Fruit fly (Drosophila melanogaster) whole organism, adult: ENCODE data around the gene CG4891.

Experiments used
- CG11617 ChIP-seq: fragments of 200-800 bp; sonication (Bioruptor generic); optimal IDR thresholded peaks from 2 replicates; lab custom pipeline; 2017; ENCODE audit warnings: mild to moderate bottlenecking, missing biosample characterization, missing genetic modification reagents, missing genetic modification characterization
- CG12768 ChIP-seq: fragments of 200-800 bp; sonication (Bioruptor generic); optimal IDR thresholded peaks from 2 replicates; lab custom pipeline; 2017; ENCODE audit warnings: missing biosample characterization, missing genetic modification characterization, mild to moderate bottlenecking, moderate library complexity, missing genetic modification reagents
- CG14711 ChIP-seq: fragments of 200-800 bp; sonication (Bioruptor generic); optimal IDR thresholded peaks from 2 replicates; lab custom pipeline; 2018; ENCODE audit warnings: missing biosample characterization, mild to moderate bottlenecking, missing genetic modification characterization, moderate library complexity
- CG1620 ChIP-seq: fragments of 200-800 bp; sonication (Bioruptor generic); optimal IDR thresholded peaks from 2 replicates; lab custom pipeline; 2016; ENCODE audit warnings: missing biosample characterization, missing genetic modification characterization
- CG33017 ChIP-seq: fragments of 200-800 bp; sonication (Bioruptor generic); optimal IDR thresholded peaks from 2 replicates; lab custom pipeline; 2018; ENCODE audit warnings: missing biosample characterization, mild to moderate bottlenecking, missing genetic modification characterization, moderate library complexity
- CG5204 ChIP-seq: fragments of 200-800 bp; sonication (Bioruptor generic); optimal IDR thresholded peaks from 2 replicates; lab custom pipeline; 2016; ENCODE audit warnings: missing biosample characterization, missing genetic modification characterization
- CG7045 ChIP-seq: fragments of 200-800 bp; sonication (Bioruptor generic); optimal IDR thresholded peaks from 2 replicates; lab custom pipeline; 2017; ENCODE audit warnings: missing biosample characterization, mild to moderate bottlenecking, missing genetic modification characterization
- CG7101 ChIP-seq: fragments of 200-800 bp; sonication (Bioruptor generic); optimal IDR thresholded peaks from 2 replicates; lab custom pipeline; 2018; ENCODE audit warnings: missing biosample characterization, mild to moderate bottlenecking, missing genetic modification characterization, moderate library complexity
- Crg-1 ChIP-seq: fragments of 200-800 bp; sonication (Bioruptor generic); optimal IDR thresholded peaks from 2 replicates; lab custom pipeline; 2016; ENCODE audit warnings: missing biosample characterization, missing genetic modification characterization
- Hr96 ChIP-seq: fragments of 200-800 bp; sonication (Bioruptor generic); optimal IDR thresholded peaks from 2 replicates; lab custom pipeline; 2016; ENCODE audit warnings: missing biosample characterization, missing genetic modification characterization
- Mnt ChIP-seq: fragments of 200-800 bp; sonication (Bioruptor generic); optimal IDR thresholded peaks from 2 replicates; lab custom pipeline; 2016; ENCODE audit warnings: missing biosample characterization, mild to moderate bottlenecking, missing genetic modification characterization
- bab1 ChIP-seq: fragments of 200-800 bp; sonication (Bioruptor generic); optimal IDR thresholded peaks from 3 replicates; lab custom pipeline; 2019; ENCODE audit warnings: missing biosample characterization, mild to moderate bottlenecking, missing genetic modification characterization, moderate library complexity
- cic ChIP-seq: fragments of 200-800 bp; sonication (Bioruptor generic); optimal IDR thresholded peaks from 2 replicates; lab custom pipeline; 2017; ENCODE audit warnings: missing biosample characterization, mild to moderate bottlenecking, missing genetic modification characterization, moderate library complexity
- cnc ChIP-seq, 2 experiments: fragments of >200 bp; optimal IDR thresholded peaks; 2 replicates each; lab custom pipeline; 2017
- kay ChIP-seq: fragments of 200-800 bp; sonication (Bioruptor generic); peaks from one replicate; lab custom pipeline; 2016; ENCODE audit warnings: missing biosample characterization, missing genetic modification characterization, borderline replicate concordance
- ovo ChIP-seq: fragments of 200-800 bp; sonication (Bioruptor generic); optimal IDR thresholded peaks from 2 replicates; lab custom pipeline; 2016; ENCODE audit warnings: missing biosample characterization, missing genetic modification characterization
- pad ChIP-seq: fragments of 200-800 bp; sonication (Bioruptor generic); optimal IDR thresholded peaks from 3 replicates; lab custom pipeline; 2017; ENCODE audit warnings: missing biosample characterization, missing genetic modification characterization, mild to moderate bottlenecking, moderate library complexity, missing genetic modification reagents
- tj ChIP-seq: fragments of 200-800 bp; sonication (Bioruptor generic); optimal IDR thresholded peaks from 3 replicates; lab custom pipeline; 2017; ENCODE audit warnings: missing biosample characterization, mild to moderate bottlenecking, missing genetic modification characterization, moderate library complexity
- toe ChIP-seq: fragments of 200-800 bp; sonication (Bioruptor generic); optimal IDR thresholded peaks from 2 replicates; lab custom pipeline; 2016; ENCODE audit warnings: missing biosample characterization, missing genetic modification characterization

The CG4891 gene

DNA sequence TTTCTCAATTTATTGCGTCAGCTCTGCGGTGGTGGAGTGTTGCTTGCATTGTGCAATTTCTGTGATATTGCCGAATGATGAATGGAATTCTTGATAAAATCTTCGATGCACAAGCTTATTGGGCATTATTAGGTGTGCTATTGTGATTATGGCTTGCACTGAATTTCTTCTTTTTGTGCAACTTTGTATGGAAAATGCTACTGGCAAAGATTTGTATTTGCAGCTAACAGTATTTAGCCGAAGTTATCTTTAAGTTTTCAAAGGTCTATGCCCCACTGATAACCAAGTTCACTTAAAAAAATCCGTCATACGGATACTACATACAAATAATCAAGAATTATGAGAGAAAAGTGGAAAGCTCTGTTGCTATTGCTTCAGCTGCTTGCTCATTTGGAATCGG is at the start of gene CG4891:
Gene CG4891 (plus strand): TSS at position 301 of the 400 bp plus-strand sequence.
- TF ChIP-seq CG11617 (GFP tag; lab: Kevin White, UChicago) (no peak), Hr96 (GFP tag; lab: Kevin White, UChicago) (no peak), ovo (GFP tag; lab: Kevin White, UChicago) (no peak), CG33017 (tag; lab: Kevin White, UChicago) (no peak), pad (GFP tag; lab: Kevin White, UChicago) (no peak), CG7101 (tag; lab: Kevin White, UChicago) (no peak), Crg-1 (GFP tag; lab: Kevin White, UChicago) (no peak), CG1620 (GFP tag; lab: Kevin White, UChicago) (no peak), CG12768 (no peak), cnc (optimal IDR thresholded peaks at IDR 0.05; lab: Kevin White, UChicago) (no peak), Mnt (no peak), CG7045 (GFP tag; lab: Kevin White, UChicago) (no peak), toe (GFP tag; lab: Kevin White, UChicago) (no peak), tj (no peak)

DNA sequence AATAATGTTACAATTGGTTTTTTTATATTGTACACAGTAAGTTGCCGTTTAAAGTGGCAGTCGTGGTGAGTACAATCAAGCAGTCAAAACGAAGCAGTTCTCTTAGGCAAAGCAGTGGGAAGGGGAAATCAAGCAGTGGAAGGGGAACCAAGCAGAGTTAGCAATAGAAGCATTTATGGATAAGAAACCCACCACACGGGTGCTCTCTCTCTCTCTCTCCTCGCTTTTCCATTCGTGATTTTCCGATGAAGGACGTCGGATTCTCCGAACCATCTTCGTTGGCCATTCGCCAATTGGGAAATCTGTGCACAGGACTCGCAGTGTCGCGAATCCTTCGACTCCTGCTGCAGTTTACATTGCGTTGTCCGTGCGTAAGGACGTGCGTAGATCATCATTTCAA is 45.1 kb upstream of the CG4891 start, which contains the start of gene beat-Ia:
Gene beat-Ia (plus strand): TSS at position 319 of the 400 bp plus-strand sequence.
- TF ChIP-seq CG1620 (GFP tag; lab: Kevin White, UChicago) (no peak), CG7045 (GFP tag; lab: Kevin White, UChicago) (no peak), pad (GFP tag; lab: Kevin White, UChicago) (peak; percentile 100), Hr96 (GFP tag; lab: Kevin White, UChicago) (no peak), Crg-1 (GFP tag; lab: Kevin White, UChicago) (no peak), bab1 (GFP tag; lab: Kevin White, UChicago) (no peak), CG33017 (tag; lab: Kevin White, UChicago) (no peak), CG7101 (tag; lab: Kevin White, UChicago) (no peak)

DNA sequence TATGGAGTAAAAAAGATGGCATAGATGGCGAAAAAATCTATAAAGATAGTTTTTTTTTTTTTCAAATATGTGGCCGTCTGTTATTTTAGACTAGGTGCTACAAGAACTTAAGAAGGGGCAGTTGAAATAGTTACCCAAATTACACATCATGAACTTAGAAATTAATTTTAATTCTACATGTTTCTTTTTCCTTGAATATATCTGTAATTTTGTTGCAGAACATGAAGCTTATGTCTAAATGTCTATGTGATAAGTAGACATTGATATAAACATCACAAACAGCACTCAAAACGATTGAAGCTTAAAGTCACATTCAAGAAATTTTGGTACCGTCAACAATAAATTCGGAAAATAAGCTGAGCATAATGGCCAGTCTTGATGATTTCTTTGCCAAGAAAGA is 38.4 kb downstream of the CG4891 start, which contains the start of gene CG4892:
Gene CG4892 (plus strand): TSS at position 301 of the 400 bp plus-strand sequence.
- TF ChIP-seq Crg-1 (GFP tag; lab: Kevin White, UChicago) (no peak), CG5204 (GFP tag; lab: Kevin White, UChicago) (no peak), Mnt (no peak), ovo (GFP tag; lab: Kevin White, UChicago) (no peak), CG11617 (GFP tag; lab: Kevin White, UChicago) (no peak), CG33017 (tag; lab: Kevin White, UChicago) (no peak), bab1 (GFP tag; lab: Kevin White, UChicago) (no peak), CG12768 (no peak), kay (GFP tag; lab: Kevin White, UChicago) (no peak), tj (no peak), toe (GFP tag; lab: Kevin White, UChicago) (no peak), CG1620 (GFP tag; lab: Kevin White, UChicago) (no peak), CG7045 (GFP tag; lab: Kevin White, UChicago) (no peak), CG14711 (tag; lab: Kevin White, UChicago) (no peak), pad (GFP tag; lab: Kevin White, UChicago) (no peak), CG7101 (tag; lab: Kevin White, UChicago) (no peak), cic (GFP tag; lab: Kevin White, UChicago) (no peak)

DNA sequence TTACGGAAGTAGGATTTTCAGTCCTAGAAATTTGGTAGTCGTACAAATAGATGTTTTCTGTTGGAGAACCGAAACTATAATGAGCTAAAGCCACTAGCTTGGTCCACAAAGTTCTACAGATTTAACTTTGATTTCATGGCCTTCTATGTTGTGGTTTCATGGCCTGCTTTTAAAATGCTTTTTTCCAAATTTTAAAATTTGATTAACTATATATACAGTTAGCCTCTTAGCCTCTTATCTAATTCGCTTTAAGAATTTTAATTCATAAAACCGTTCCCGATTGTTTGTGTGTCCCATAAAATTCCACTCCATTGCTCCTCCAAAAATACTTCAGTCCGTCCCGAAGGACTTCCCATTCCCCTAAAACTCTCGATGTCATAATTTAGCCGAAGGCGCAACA is 40.4 kb downstream of the CG4891 start, which contains the start of gene CG34168:
Gene CG34168 (minus strand): TSS at position 101 of the 400 bp plus-strand sequence.
- no peak for TF ChIP-seq tj
- no peak for TF ChIP-seq CG33017 (tag; lab: Kevin White, UChicago)
- no peak for TF ChIP-seq bab1 (GFP tag; lab: Kevin White, UChicago)
- TF ChIP-seq Crg-1 (GFP tag; lab: Kevin White, UChicago), result no peak
- no peak for TF ChIP-seq CG11617 (GFP tag; lab: Kevin White, UChicago)
- TF ChIP-seq toe (GFP tag; lab: Kevin White, UChicago), result no peak
- TF ChIP-seq CG7101 (tag; lab: Kevin White, UChicago), result no peak
- TF ChIP-seq ovo (GFP tag; lab: Kevin White, UChicago), result no peak
- no peak for TF ChIP-seq pad (GFP tag; lab: Kevin White, UChicago)
- no peak for TF ChIP-seq cic (GFP tag; lab: Kevin White, UChicago)
- TF ChIP-seq Hr96 (GFP tag; lab: Kevin White, UChicago), result no peak
- no peak for TF ChIP-seq CG7045 (GFP tag; lab: Kevin White, UChicago)
- TF ChIP-seq Mnt, result no peak
- no peak for TF ChIP-seq CG5204 (GFP tag; lab: Kevin White, UChicago)
- TF ChIP-seq cnc (optimal IDR thresholded peaks at IDR 0.05; lab: Kevin White, UChicago), result no peak
